Fruit fly (Drosophila melanogaster) whole organism, pupa: ENCODE data around the gene Cpr78Cb.
A peak's percentile ranks its signal among the peaks of the same experiment; 100 is the strongest.

ENCODE experiments used
- CG10348 ChIP-seq: fragments of 200-800 bp; sonication (Bioruptor generic); IDR thresholded peaks from 2 replicates; pipeline ENCODE4 v1.3.6; 2022; ENCODE audit warnings: missing biosample characterization, missing genetic modification characterization
- CG12605 ChIP-seq: fragments of 200-800 bp; sonication (Bioruptor generic); IDR thresholded peaks from 2 replicates; pipeline ENCODE4 v1.3.6; 2022; ENCODE audit warnings: missing biosample characterization, missing genetic modification characterization
- CG13204 ChIP-seq: fragments of 200-800 bp; sonication (Bioruptor generic); optimal IDR thresholded peaks from 2 replicates; lab custom pipeline; 2018; ENCODE audit warnings: missing biosample characterization, mild to moderate bottlenecking, missing genetic modification characterization, moderate library complexity
- CG14655 ChIP-seq: fragments of 200-800 bp; sonication (Bioruptor generic); optimal IDR thresholded peaks from 3 replicates; lab custom pipeline; 2017; ENCODE audit warnings: mild to moderate bottlenecking, missing biosample characterization, missing genetic modification reagents, missing genetic modification characterization
- CG15710 ChIP-seq: fragments of 200-800 bp; sonication (Bioruptor generic); optimal IDR thresholded peaks from 2 replicates; lab custom pipeline; 2018; ENCODE audit warnings: missing biosample characterization, mild to moderate bottlenecking, missing genetic modification characterization, moderate library complexity
- CG17806 ChIP-seq: fragments of 200-800 bp; sonication (Bioruptor generic); optimal IDR thresholded peaks from 2 replicates; lab custom pipeline; 2018; ENCODE audit warnings: missing biosample characterization, mild to moderate bottlenecking, missing genetic modification characterization, moderate library complexity
- CG32121 ChIP-seq: fragments of 200-800 bp; sonication (Bioruptor generic); IDR thresholded peaks from 2 replicates; pipeline ENCODE4 v1.3.6; 2022; ENCODE audit warnings: missing biosample characterization, missing genetic modification characterization
- CG34367 ChIP-seq: fragments of 200-800 bp; sonication (Bioruptor generic); optimal IDR thresholded peaks from 2 replicates; lab custom pipeline; 2018; ENCODE audit warnings: missing biosample characterization, mild to moderate bottlenecking, missing genetic modification characterization
- CG4496 ChIP-seq: fragments of 200-800 bp; sonication (Bioruptor generic); IDR thresholded peaks from 3 replicates; pipeline ENCODE4 v1.3.6; 2022; ENCODE audit warnings: missing biosample characterization, missing genetic modification characterization
- CG8159 ChIP-seq: fragments of 200-800 bp; sonication (Bioruptor generic); optimal IDR thresholded peaks from 3 replicates; lab custom pipeline; 2018; ENCODE audit warnings: missing biosample characterization, mild to moderate bottlenecking, missing genetic modification characterization, moderate library complexity
- CG8301 ChIP-seq: fragments of 200-800 bp; sonication (Bioruptor generic); optimal IDR thresholded peaks from 2 replicates; lab custom pipeline; 2018; ENCODE audit warnings: missing biosample characterization, mild to moderate bottlenecking, missing genetic modification characterization
- CG9948 ChIP-seq: fragments of 200-800 bp; sonication (Bioruptor generic); optimal IDR thresholded peaks from 2 replicates; lab custom pipeline; 2018; ENCODE audit warnings: missing biosample characterization, mild to moderate bottlenecking, missing genetic modification characterization, moderate library complexity
- D1 ChIP-seq: fragments of 200-800 bp; sonication (Bioruptor generic); optimal IDR thresholded peaks from 2 replicates; lab custom pipeline; 2018; ENCODE audit warnings: missing biosample characterization, mild to moderate bottlenecking, missing genetic modification characterization, moderate library complexity
- EcR ChIP-seq: fragments of 200-800 bp; sonication (Bioruptor generic); optimal IDR thresholded peaks from 3 replicates; lab custom pipeline; 2019; ENCODE audit warnings: missing biosample characterization, missing genetic modification characterization, mild to moderate bottlenecking, moderate library complexity, missing genetic modification reagents
- Ets98B ChIP-seq: fragments of 200-800 bp; sonication (Bioruptor generic); IDR thresholded peaks from 2 replicates; pipeline ENCODE4 v1.3.6; 2022; ENCODE audit warnings: missing biosample characterization, missing genetic modification characterization
- Pif1A ChIP-seq: fragments of 200-800 bp; sonication (Bioruptor generic); optimal IDR thresholded peaks from 3 replicates; lab custom pipeline; 2016; ENCODE audit warnings: missing biosample characterization, missing genetic modification characterization
- Pif1B ChIP-seq: fragments of 200-800 bp; sonication (Bioruptor generic); optimal IDR thresholded peaks from 3 replicates; lab custom pipeline; 2016; ENCODE audit warnings: missing biosample characterization, missing genetic modification characterization
- Snoo ChIP-seq: fragments of 200-800 bp; sonication (Bioruptor generic); optimal IDR thresholded peaks from 3 replicates; lab custom pipeline; 2017; ENCODE audit warnings: missing biosample characterization, mild to moderate bottlenecking, missing genetic modification characterization, inconsistent platforms
- fd96Ca ChIP-seq: fragments of 200-800 bp; sonication (Bioruptor generic); IDR thresholded peaks from 3 replicates; pipeline ENCODE4 v1.3.6; 2022; ENCODE audit warnings: missing biosample characterization, missing genetic modification characterization
- gl ChIP-seq: fragments of 200-800 bp; sonication (Bioruptor generic); optimal IDR thresholded peaks from 2 replicates; lab custom pipeline; 2018; ENCODE audit warnings: missing biosample characterization, mild to moderate bottlenecking, missing genetic modification characterization
- rn ChIP-seq: fragments of 200-800 bp; sonication (Bioruptor generic); IDR thresholded peaks from 2 replicates; pipeline ENCODE4 v1.3.6; 2022; ENCODE audit warnings: missing biosample characterization, missing genetic modification characterization

Cpr78Cb gene

DNA sequence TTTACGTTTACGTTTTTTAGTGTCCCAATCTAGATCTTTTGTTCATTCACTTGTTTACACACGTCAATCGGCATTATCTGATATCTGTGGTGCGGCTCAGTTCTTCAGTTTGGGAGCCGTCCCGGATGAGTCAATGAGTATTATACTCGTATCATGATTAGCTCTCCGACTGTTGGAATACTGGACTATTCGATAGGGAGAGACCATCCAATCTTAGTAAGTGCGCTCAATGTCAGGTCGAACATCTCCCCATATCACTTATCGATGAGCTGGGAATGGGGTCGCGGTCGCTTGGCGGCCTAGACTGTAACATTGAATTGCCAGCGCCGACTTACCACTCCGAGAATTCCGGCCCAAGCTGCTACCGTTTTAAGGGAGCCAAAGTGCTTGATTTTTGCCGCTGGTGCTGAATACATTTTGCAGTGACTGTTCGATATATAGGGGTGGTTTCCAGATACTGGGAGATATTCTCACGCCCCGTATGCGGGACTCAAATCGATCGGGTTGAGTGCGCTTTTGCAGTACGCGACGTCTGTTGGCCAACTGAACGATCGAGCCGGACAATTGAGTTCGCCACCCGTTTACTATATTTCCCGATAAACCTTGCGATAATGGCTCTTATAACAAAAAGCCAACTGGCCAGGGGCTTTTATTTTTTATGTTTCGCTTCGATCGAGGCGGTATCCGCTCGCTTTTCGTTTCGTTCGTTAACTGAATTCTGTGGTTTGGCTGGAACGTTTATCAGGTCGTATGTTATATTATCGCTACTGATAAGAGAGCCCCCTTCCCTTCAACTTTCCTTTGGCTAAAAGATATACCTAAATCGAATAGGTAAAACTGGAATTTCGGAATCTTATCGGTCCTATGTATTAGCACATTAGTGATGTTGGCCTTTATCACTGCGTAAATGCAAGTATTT, 9.3 kb upstream of the Cpr78Cb start:
- TF ChIP-seq CG8301 (tag; lab: Kevin White, UChicago), result no peak
- no peak for TF ChIP-seq EcR (GFP tag; lab: Kevin White, UChicago)
- TF ChIP-seq Ets98B (GFP tag; lab: Robert Waterston, UW), result no peak
- no peak for TF ChIP-seq CG8159 (tag; lab: Kevin White, UChicago)
- no peak for TF ChIP-seq CG13204 (GFP tag; lab: Kevin White, UChicago)
- TF ChIP-seq CG15710 (tag; lab: Kevin White, UChicago), result no peak
- TF ChIP-seq CG10348, result no peak; the same call in 1 of the 2 replicates
- TF ChIP-seq gl (tag; lab: Kevin White, UChicago), result no peak

DNA sequence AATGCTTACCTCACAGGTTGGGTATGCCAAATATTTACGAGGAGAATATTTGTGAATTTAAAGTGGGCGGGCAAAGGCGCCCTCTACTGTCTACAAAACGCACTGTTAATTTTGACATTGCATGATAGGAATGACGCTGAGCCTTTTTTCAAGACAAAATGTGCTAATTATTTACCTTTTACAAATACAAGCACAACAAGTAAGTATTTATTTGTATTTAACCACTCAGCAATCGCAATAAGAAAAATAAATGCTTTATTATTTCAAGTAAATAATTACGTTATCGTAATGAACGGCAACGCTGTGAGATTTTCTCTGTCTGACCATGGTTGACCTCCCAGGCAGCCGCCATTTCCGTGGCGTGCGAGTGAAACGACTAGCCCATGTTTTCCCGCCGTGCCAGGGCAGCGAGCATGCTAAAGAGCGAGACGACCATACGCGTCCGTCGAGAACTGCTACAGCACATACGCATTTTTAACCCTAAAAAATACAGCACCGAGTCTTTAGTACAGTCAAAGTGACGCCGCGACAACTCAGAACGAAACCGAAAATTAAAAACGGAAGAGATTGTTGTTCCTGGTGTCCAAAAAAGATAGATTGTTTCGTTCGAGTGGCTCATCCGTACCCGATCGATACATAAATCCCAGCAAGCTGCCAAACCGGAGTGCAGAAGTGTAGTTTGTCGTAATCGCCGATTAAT, 8.5 kb upstream of the Cpr78Cb start, which contains the start of the genes CG12974 and pzg:
Gene CG12974 (minus strand): TSS at position 324 of the 700 bp plus-strand sequence.
Gene pzg (plus strand): TSS at position 461 of the 700 bp plus-strand sequence.
- 0 out of 2 replicates have a peak, but pooled peaks have one; percentile 9 for TF ChIP-seq rn (GFP tag; lab: Robert Waterston, UW)
- TF ChIP-seq Pif1B (GFP tag; lab: Kevin White, UChicago), result no peak
- TF ChIP-seq D1 (tag; lab: Kevin White, UChicago), result no peak
- TF ChIP-seq Ets98B (GFP tag; lab: Robert Waterston, UW), result peak; percentile 29; the same call in 1 of the 2 replicates
- peak; percentile 78; the same call in 2 of the 3 replicates for TF ChIP-seq fd96Ca (GFP tag; lab: Robert Waterston, UW)
- TF ChIP-seq CG32121 (GFP tag; lab: Robert Waterston, UW), result peak; percentile 34; the same call in 1 of the 2 replicates
- peak; percentile 61 for TF ChIP-seq Snoo
- peak; percentile 61 for TF ChIP-seq EcR (GFP tag; lab: Kevin White, UChicago)
- TF ChIP-seq Pif1A (GFP tag; lab: Kevin White, UChicago), result no peak
- peak; percentile 40 for TF ChIP-seq gl (tag; lab: Kevin White, UChicago)
- peak; percentile 57 for TF ChIP-seq CG8159 (tag; lab: Kevin White, UChicago)
- peak; percentile 38 for TF ChIP-seq CG9948 (tag; lab: Kevin White, UChicago)
- TF ChIP-seq CG15710 (tag; lab: Kevin White, UChicago), result peak; percentile 56
- no peak for TF ChIP-seq CG10348
- no peak for TF ChIP-seq CG13204 (GFP tag; lab: Kevin White, UChicago)
- TF ChIP-seq CG8301 (tag; lab: Kevin White, UChicago), result no peak
- no peak for TF ChIP-seq CG17806 (tag; lab: Kevin White, UChicago)
- TF ChIP-seq CG12605 (GFP tag; lab: Robert Waterston, UW), result no peak
- TF ChIP-seq CG14655 (GFP tag; lab: Kevin White, UChicago), result no peak
- TF ChIP-seq CG34367 (tag; lab: Kevin White, UChicago), result peak; percentile 55
- peak; percentile 81; the same call in 2 of the 3 replicates for TF ChIP-seq CG4496 (GFP tag; lab: Robert Waterston, UW)

DNA sequence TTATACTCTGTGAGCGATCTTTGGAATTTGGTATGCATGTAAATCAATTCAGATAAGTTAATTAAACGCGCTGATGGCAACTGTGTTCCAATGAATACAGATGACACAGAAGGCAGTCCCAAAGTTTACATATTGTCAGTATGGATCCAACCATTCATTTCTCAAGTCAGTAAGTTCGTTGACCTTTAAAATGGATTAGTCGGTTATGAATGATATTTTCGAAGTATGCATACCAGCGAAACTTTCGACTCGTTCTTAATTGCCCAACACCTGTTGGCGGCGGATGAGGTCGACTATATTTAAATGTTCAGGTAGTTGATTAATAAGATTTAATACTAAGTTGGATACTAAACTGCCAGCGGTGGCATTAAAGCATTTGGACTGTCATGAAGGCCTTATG, 4.0 kb upstream of the Cpr78Cb start:
- TF ChIP-seq CG14655 (GFP tag; lab: Kevin White, UChicago), result no peak
- peak; percentile 77 for TF ChIP-seq EcR (GFP tag; lab: Kevin White, UChicago)

DNA sequence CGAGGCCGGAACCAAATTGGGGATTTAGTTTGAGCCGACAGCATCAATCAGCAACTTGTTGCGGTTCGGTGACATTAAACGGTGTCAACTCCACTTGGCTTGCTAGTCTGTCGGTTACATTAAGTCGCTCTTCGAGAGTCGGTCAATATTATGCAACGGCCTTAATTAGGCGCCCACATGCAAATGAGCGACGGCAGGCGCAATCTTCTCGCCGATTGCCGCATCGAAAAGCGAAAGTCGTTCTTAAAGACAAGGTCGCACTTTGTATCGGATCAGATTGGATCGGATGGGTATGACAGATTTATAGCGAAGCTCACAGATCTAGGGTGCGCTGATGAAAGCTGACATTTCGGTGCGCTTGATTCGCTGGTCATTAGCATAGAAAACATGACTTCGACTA, 3.2 kb upstream of the Cpr78Cb start:
- TF ChIP-seq CG4496 (GFP tag; lab: Robert Waterston, UW), result no peak
- TF ChIP-seq CG10348, result no peak
- TF ChIP-seq D1 (tag; lab: Kevin White, UChicago), result no peak
- TF ChIP-seq Pif1A (GFP tag; lab: Kevin White, UChicago), result no peak
- TF ChIP-seq EcR (GFP tag; lab: Kevin White, UChicago), result no peak
- TF ChIP-seq CG13204 (GFP tag; lab: Kevin White, UChicago), result no peak
- no peak for TF ChIP-seq CG8301 (tag; lab: Kevin White, UChicago)
- TF ChIP-seq CG34367 (tag; lab: Kevin White, UChicago), result no peak
- no peak for TF ChIP-seq CG14655 (GFP tag; lab: Kevin White, UChicago)
- TF ChIP-seq CG17806 (tag; lab: Kevin White, UChicago), result no peak
- TF ChIP-seq gl (tag; lab: Kevin White, UChicago), result no peak
- TF ChIP-seq CG8159 (tag; lab: Kevin White, UChicago), result no peak
- TF ChIP-seq Snoo, result no peak
- TF ChIP-seq CG32121 (GFP tag; lab: Robert Waterston, UW), result no peak

DNA sequence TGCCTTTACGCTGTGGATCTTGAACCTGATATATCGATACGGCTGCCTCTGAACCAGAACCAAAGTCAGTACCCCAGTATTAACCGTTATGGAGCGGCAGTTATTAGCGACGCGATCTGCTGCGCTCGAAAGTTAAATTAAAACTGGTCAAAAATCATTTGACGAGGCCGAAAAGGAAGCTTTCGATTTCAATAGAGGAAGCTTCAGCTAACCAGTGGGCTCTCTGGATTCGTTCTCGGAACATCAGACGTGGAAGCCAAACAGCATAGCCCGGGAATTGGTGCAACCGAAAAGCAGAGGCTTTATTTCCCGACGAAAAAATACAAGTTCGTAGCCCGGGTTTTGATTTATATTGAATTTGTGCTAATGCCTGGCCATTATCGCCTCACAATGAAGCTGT, 1.6 kb upstream of the Cpr78Cb start, which contains the start of gene Cpr78Ca:
Gene Cpr78Ca (minus strand): TSS at position 101 of the 400 bp plus-strand sequence.
- TF ChIP-seq EcR (GFP tag; lab: Kevin White, UChicago), result no peak
- no peak for TF ChIP-seq CG14655 (GFP tag; lab: Kevin White, UChicago)
